Worm (Caenorhabditis elegans) whole organism, L4 larva: ENCODE data around the gene lgc-17.

Experiments used
- F49E8.2 ChIP-seq: sonication (generic microtip); optimal IDR thresholded peaks from 2 replicates; lab custom pipeline; 2016; ENCODE audit warnings: missing compliant biosample characterization, mild to moderate bottlenecking, missing genetic modification characterization, borderline replicate concordance
- daf-12 ChIP-seq: fragments of 150-350 bp; optimal IDR thresholded peaks from 2 replicates; lab custom pipeline; 2014; ENCODE audit warnings: missing biosample characterization, missing genetic modification reagents, missing genetic modification characterization
- lin-13 ChIP-seq: fragments of 150-350 bp; optimal IDR thresholded peaks from 2 replicates; lab custom pipeline; 2014; ENCODE audit warnings: missing biosample characterization, missing genetic modification reagents, missing genetic modification characterization
- lin-15B ChIP-seq: fragments of 150-350 bp; sonication (generic microtip); optimal IDR thresholded peaks from 3 replicates; lab custom pipeline; 2014; ENCODE audit warnings: missing biosample characterization, missing genetic modification characterization
- nhr-10 ChIP-seq: fragments of 150-350 bp; optimal IDR thresholded peaks from 2 replicates; lab custom pipeline; 2014; ENCODE audit warnings: missing biosample characterization, missing genetic modification characterization
- nhr-237 ChIP-seq: sonication (generic microtip); optimal IDR thresholded peaks from 2 replicates; lab custom pipeline; 2017; ENCODE audit warnings: missing biosample characterization, missing genetic modification characterization
- nhr-42 ChIP-seq: fragments of 200-800 bp; sonication (Bioruptor generic); IDR thresholded peaks from 2 replicates; pipeline ENCODE4 v1.3.6; 2022; ENCODE audit warnings: missing genetic modification characterization, missing compliant biosample characterization
- nhr-6 ChIP-seq: fragments of 150-350 bp; optimal IDR thresholded peaks from 2 replicates; lab custom pipeline; 2014; ENCODE audit warnings: missing biosample characterization, missing genetic modification characterization
- skn-1 ChIP-seq: fragments of 150-350 bp; optimal IDR thresholded peaks from 2 replicates; lab custom pipeline; 2014; ENCODE audit warnings: missing biosample characterization, missing genetic modification characterization
- snpc-4 ChIP-seq: fragments of 150-350 bp; optimal IDR thresholded peaks from 2 replicates; lab custom pipeline; 2014; ENCODE audit warnings: missing biosample characterization, missing genetic modification characterization
- unc-62 ChIP-seq, 3 experiments: fragments of 150-350 bp in 1 of 3; sonication (generic microtip); optimal IDR thresholded peaks in 2 of 3; peaks in 1 of 3; 1 replicate in 1 of 3; 2 replicates in 2 of 3; lab custom pipeline; 2014 to 2017; ENCODE audit warnings: missing biosample characterization in 3 of 3, missing genetic modification characterization in 3 of 3, missing genetic modification reagents in 3 of 3, missing genotype in 1 of 3
- ztf-11 ChIP-seq: fragments of 150-350 bp; optimal IDR thresholded peaks from 2 replicates; lab custom pipeline; 2014; ENCODE audit warnings: missing biosample characterization, missing genetic modification characterization

DNA sequence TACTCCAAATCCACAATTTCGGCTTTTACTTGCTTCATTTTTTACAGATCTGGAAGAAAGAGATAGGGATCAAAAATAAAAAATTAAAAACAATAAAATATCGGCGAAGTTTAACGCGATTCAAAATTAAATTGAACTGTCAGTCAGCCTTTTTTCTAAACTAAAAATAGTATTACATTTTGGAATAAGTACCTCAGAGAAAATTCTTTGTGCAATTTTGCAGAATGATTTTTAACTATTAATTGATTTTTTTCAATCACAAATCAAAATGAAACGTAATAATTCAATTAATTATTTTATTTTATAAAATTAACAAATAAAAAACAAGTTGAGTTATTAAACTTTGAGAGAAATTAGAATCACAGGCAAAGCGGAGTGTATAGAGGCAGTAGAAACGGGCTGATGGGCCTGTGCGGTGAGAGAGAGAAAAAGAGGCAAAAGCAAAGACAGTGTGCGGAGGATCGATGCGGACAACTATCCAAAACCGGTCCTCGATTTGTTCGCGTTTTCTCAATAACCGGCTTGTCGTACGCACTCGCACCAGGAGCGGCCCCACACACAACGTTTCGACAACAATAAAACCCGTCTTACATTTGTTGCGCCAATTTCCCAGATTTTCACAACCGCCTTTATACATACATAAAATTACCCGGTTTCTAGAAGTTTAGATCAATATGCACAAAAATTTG lies 38.8 kb downstream of the lgc-17 start, which contains the start of gene F57G12.2:
- TF ChIP-seq unc-62 (GFP tag; optimal IDR thresholded peaks at IDR 0.05 in 1 of 2; lab: Kevin White, UChicago) (peak in 1 of 2 experiments; percentile 25), unc-62 (tag; optimal IDR thresholded peaks at IDR 0.05; lab: Kevin White, UChicago) (no peak), ztf-11 (tag; lab: Kevin White, UChicago) (no peak), nhr-42 (GFP tag; lab: Robert Waterston, UW) (no peak), snpc-4 (tag; lab: Kevin White, UChicago) (no peak), nhr-237 (tag; lab: Kevin White, UChicago) (no peak), lin-13 (GFP tag; lab: Kevin White, UChicago) (no peak), daf-12 (tag; lab: Kevin White, UChicago) (no peak), lin-15B (no peak), F49E8.2 (tag; lab: Kevin White, UChicago) (no peak), nhr-6 (tag; lab: Kevin White, UChicago) (no peak), nhr-10 (tag; lab: Kevin White, UChicago) (no peak), skn-1 (no peak)
